Fruit fly (Drosophila melanogaster) whole organism, embryonic: ENCODE measurements around the gene CG15155.
A peak's percentile ranks its signal among the peaks of the same experiment; 100 is the strongest.

Experiments
- Atf3 ChIP-seq: fragments of 200-800 bp; sonication (Bioruptor generic); optimal IDR thresholded peaks from 3 replicates; lab custom pipeline; 2016; ENCODE audit warnings: missing biosample characterization, missing genetic modification characterization
- CG11398 ChIP-seq: fragments of 200-800 bp; sonication (Bioruptor generic); optimal IDR thresholded peaks from 2 replicates; lab custom pipeline; 2016; ENCODE audit warnings: missing biosample characterization, missing genetic modification characterization
- CG12744 ChIP-seq: fragments of 200-800 bp; sonication (Bioruptor generic); optimal IDR thresholded peaks from 2 replicates; lab custom pipeline; 2016; ENCODE audit warnings: missing biosample characterization, missing genetic modification characterization
- CG14667 ChIP-seq: fragments of 200-800 bp; sonication (Bioruptor generic); IDR thresholded peaks from 2 replicates; pipeline ENCODE4 v1.3.6; 2022; ENCODE audit warnings: missing biosample characterization, missing genetic modification characterization
- CG14965 ChIP-seq: fragments of 200-800 bp; sonication (Bioruptor generic); optimal IDR thresholded peaks from 2 replicates; lab custom pipeline; 2016; ENCODE audit warnings: missing biosample characterization, missing genetic modification characterization, borderline replicate concordance
- CG15514 ChIP-seq: fragments of 200-800 bp; sonication (Bioruptor generic); optimal IDR thresholded peaks from 3 replicates; lab custom pipeline; 2017; ENCODE audit warnings: missing biosample characterization, missing genetic modification characterization, mild to moderate bottlenecking, moderate library complexity, missing genetic modification reagents
- CG17359 ChIP-seq: fragments of 200-800 bp; sonication (Bioruptor generic); optimal IDR thresholded peaks from 3 replicates; lab custom pipeline; 2018; ENCODE audit warnings: missing biosample characterization, mild to moderate bottlenecking, missing genetic modification characterization, moderate library complexity
- CG18619 ChIP-seq: fragments of 200-800 bp; sonication (Bioruptor generic); optimal IDR thresholded peaks from 3 replicates; lab custom pipeline; 2017; ENCODE audit warnings: missing biosample characterization, mild to moderate bottlenecking, missing genetic modification characterization
- CG2712 ChIP-seq: fragments of 200-800 bp; optimal IDR thresholded peaks from 3 replicates; lab custom pipeline; 2019; ENCODE audit warnings: missing biosample characterization, mild to moderate bottlenecking, missing genetic modification characterization, moderate library complexity
- CG3995 ChIP-seq: fragments of 200-800 bp; sonication (Bioruptor generic); optimal IDR thresholded peaks from 3 replicates; lab custom pipeline; 2016; ENCODE audit warnings: missing biosample characterization, missing genetic modification characterization
- CG4360 ChIP-seq: fragments of 200-800 bp; sonication (Bioruptor generic); IDR thresholded peaks from 2 replicates; pipeline ENCODE4 v1.3.6; 2022; ENCODE audit warnings: missing biosample characterization, missing genetic modification characterization
- CG6175 ChIP-seq: fragments of 200-800 bp; sonication (Bioruptor generic); IDR thresholded peaks from 3 replicates; pipeline ENCODE4 v1.3.6; 2022; ENCODE audit warnings: missing biosample characterization, missing genetic modification characterization
- CG7271 ChIP-seq: fragments of 200-800 bp; sonication (Bioruptor generic); optimal IDR thresholded peaks from 2 replicates; lab custom pipeline; 2018; ENCODE audit warnings: missing biosample characterization, mild to moderate bottlenecking, missing genetic modification characterization, moderate library complexity
- CG8281 ChIP-seq: fragments of 200-800 bp; sonication (Bioruptor generic); optimal IDR thresholded peaks from 2 replicates; lab custom pipeline; 2018; ENCODE audit warnings: missing biosample characterization, mild to moderate bottlenecking, missing genetic modification characterization, moderate library complexity
- CG9437 ChIP-seq: fragments of 200-800 bp; sonication (Bioruptor generic); optimal IDR thresholded peaks from 2 replicates; lab custom pipeline; 2018; ENCODE audit warnings: missing biosample characterization, mild to moderate bottlenecking, missing genetic modification characterization
- CG9609 ChIP-seq: fragments of 200-800 bp; sonication (Bioruptor generic); optimal IDR thresholded peaks from 3 replicates; lab custom pipeline; 2016; ENCODE audit warnings: missing biosample characterization, missing genetic modification characterization
- CG9797 ChIP-seq: fragments of 200-800 bp; sonication (Bioruptor generic); optimal IDR thresholded peaks from 3 replicates; lab custom pipeline; 2018; ENCODE audit warnings: missing biosample characterization, mild to moderate bottlenecking, missing genetic modification characterization
- CG9817 ChIP-seq: fragments of 200-800 bp; sonication (Bioruptor generic); optimal IDR thresholded peaks from 2 replicates; lab custom pipeline; 2018; ENCODE audit warnings: missing biosample characterization, mild to moderate bottlenecking, missing genetic modification characterization, moderate library complexity
- CHES-1-like ChIP-seq: fragments of 200-800 bp; sonication (Bioruptor generic); optimal IDR thresholded peaks from 2 replicates; lab custom pipeline; 2016; ENCODE audit warnings: missing biosample characterization, missing genetic modification characterization
- Ets97D ChIP-seq: fragments of 200-800 bp; sonication (Bioruptor generic); optimal IDR thresholded peaks from 3 replicates; lab custom pipeline; 2016; ENCODE audit warnings: missing biosample characterization, missing genetic modification characterization
- H15 ChIP-seq: fragments of 200-800 bp; sonication (Bioruptor generic); IDR thresholded peaks from 3 replicates; pipeline ENCODE4 v1.3.6; 2022; ENCODE audit warnings: missing biosample characterization, missing genetic modification characterization
- HLH4C ChIP-seq: fragments of 200-800 bp; sonication (Bioruptor generic); IDR thresholded peaks from 3 replicates; pipeline ENCODE4 v1.3.6; 2022; ENCODE audit warnings: missing biosample characterization, missing genetic modification characterization; ENCODE audit not compliant: partially characterized antibody
- Hmr ChIP-seq: fragments of 200-800 bp; sonication (Bioruptor generic); optimal IDR thresholded peaks from 3 replicates; lab custom pipeline; 2017; ENCODE audit warnings: mild to moderate bottlenecking, missing biosample characterization, missing genetic modification reagents, missing genetic modification characterization
- Hr78 ChIP-seq, 2 experiments: fragments of 200-800 bp in 1 of 2; fragments of >200 bp in 1 of 2; sonication (Bioruptor generic) in 1 of 2; optimal IDR thresholded peaks; 2 replicates each; lab custom pipeline; 2017 to 2019; ENCODE audit warnings: missing biosample characterization in 2 of 2, missing genetic modification characterization in 2 of 2, mild to moderate bottlenecking in 1 of 2, moderate library complexity in 1 of 2
- Lhr ChIP-seq: fragments of 200-800 bp; sonication (Bioruptor generic); optimal IDR thresholded peaks from 3 replicates; lab custom pipeline; 2017; ENCODE audit warnings: mild to moderate bottlenecking, missing biosample characterization, missing genetic modification reagents, missing genetic modification characterization
- Lim3 ChIP-seq: fragments of 200-800 bp; sonication (Bioruptor generic); IDR thresholded peaks from 2 replicates; pipeline ENCODE4 v1.3.6; 2022; ENCODE audit warnings: missing biosample characterization, missing genetic modification characterization
- Lpt ChIP-seq: fragments of >200 bp; optimal IDR thresholded peaks from 2 replicates; lab custom pipeline; 2018; ENCODE audit warnings: missing biosample characterization, missing genetic modification characterization
- Mad ChIP-seq: fragments of 200-800 bp; sonication (Bioruptor generic); optimal IDR thresholded peaks from 2 replicates; lab custom pipeline; 2016; ENCODE audit warnings: missing biosample characterization, missing genetic modification characterization
- Mes4 ChIP-seq: fragments of 200-800 bp; sonication (Bioruptor generic); optimal IDR thresholded peaks from 2 replicates; lab custom pipeline; 2016; ENCODE audit warnings: missing biosample characterization, missing genetic modification characterization
- Oli ChIP-seq: fragments of 200-800 bp; sonication (Bioruptor generic); optimal IDR thresholded peaks from 2 replicates; lab custom pipeline; 2018; ENCODE audit warnings: missing biosample characterization, mild to moderate bottlenecking, missing genetic modification characterization, moderate library complexity
- Optix ChIP-seq: fragments of 200-800 bp; sonication (Bioruptor generic); IDR thresholded peaks from 3 replicates; pipeline ENCODE4 v1.3.6; 2022; ENCODE audit warnings: missing biosample characterization, missing genetic modification characterization
- Ptx1 ChIP-seq: fragments of 200-800 bp; sonication (Bioruptor generic); IDR thresholded peaks from 2 replicates; pipeline ENCODE4 v1.3.6; 2022; ENCODE audit warnings: missing biosample characterization, missing genetic modification characterization
- Rfx ChIP-seq: fragments of 200-800 bp; sonication (Bioruptor generic); IDR thresholded peaks from 2 replicates; pipeline ENCODE4 v1.3.6; 2022; ENCODE audit warnings: missing biosample characterization, missing genetic modification characterization
- aop ChIP-seq: fragments of 200-800 bp; sonication (Bioruptor generic); IDR thresholded peaks from 2 replicates; pipeline ENCODE4 v1.3.6; 2022; ENCODE audit warnings: missing biosample characterization, missing genetic modification characterization
- bbx ChIP-seq: fragments of 200-800 bp; sonication (Bioruptor generic); IDR thresholded peaks from 2 replicates; pipeline ENCODE4 v1.3.6; 2022; ENCODE audit warnings: missing biosample characterization, missing genetic modification characterization; ENCODE audit not compliant: partially characterized antibody
- en ChIP-seq: fragments of 200-800 bp; sonication (Bioruptor generic); optimal IDR thresholded peaks from 2 replicates; lab custom pipeline; 2016; ENCODE audit warnings: missing biosample characterization, missing genetic modification characterization
- fd102C ChIP-seq: fragments of 200-800 bp; sonication (Bioruptor generic); optimal IDR thresholded peaks from 2 replicates; lab custom pipeline; 2018; ENCODE audit warnings: missing biosample characterization, mild to moderate bottlenecking, missing genetic modification characterization, moderate library complexity
- fd3F ChIP-seq: fragments of 200-800 bp; sonication (Bioruptor generic); optimal IDR thresholded peaks from 2 replicates; lab custom pipeline; 2018; ENCODE audit warnings: missing biosample characterization, mild to moderate bottlenecking, missing genetic modification characterization, moderate library complexity
- gsb ChIP-seq: fragments of 200-800 bp; sonication (Bioruptor generic); IDR thresholded peaks from 2 replicates; pipeline ENCODE4 v1.3.6; 2022; ENCODE audit warnings: missing biosample characterization, missing genetic modification characterization
- h ChIP-seq: fragments of >200 bp; optimal IDR thresholded peaks from 2 replicates; lab custom pipeline; 2017
- insv ChIP-seq, 2 experiments: fragments of 200-800 bp; sonication (Bioruptor generic); optimal IDR thresholded peaks; 3 replicates each; lab custom pipeline; 2016 to 2018; ENCODE audit warnings: missing biosample characterization in 2 of 2, missing genetic modification characterization in 2 of 2
- jumu ChIP-seq: fragments of 200-800 bp; sonication (Bioruptor generic); optimal IDR thresholded peaks from 3 replicates; lab custom pipeline; 2016; ENCODE audit warnings: missing biosample characterization, missing genetic modification characterization
- kah ChIP-seq: fragments of 200-800 bp; sonication (Bioruptor generic); optimal IDR thresholded peaks from 2 replicates; lab custom pipeline; 2018; ENCODE audit warnings: missing biosample characterization, mild to moderate bottlenecking, missing genetic modification characterization
- ken ChIP-seq: fragments of 200-800 bp; sonication (Bioruptor generic); IDR thresholded peaks from 3 replicates; pipeline ENCODE4 v1.3.6; 2022; ENCODE audit warnings: missing biosample characterization, missing genetic modification characterization
- klu ChIP-seq: fragments of 200-800 bp; sonication (Bioruptor generic); IDR thresholded peaks from 2 replicates; pipeline ENCODE4 v1.3.6; 2022; ENCODE audit warnings: missing biosample characterization, missing genetic modification characterization
- pita ChIP-seq: fragments of 200-800 bp; sonication (Bioruptor generic); optimal IDR thresholded peaks from 2 replicates; lab custom pipeline; 2017; ENCODE audit warnings: missing biosample characterization, mild to moderate bottlenecking, missing genetic modification characterization
- pzg ChIP-seq: fragments of 200-800 bp; sonication (Bioruptor generic); optimal IDR thresholded peaks from 3 replicates; lab custom pipeline; 2018; ENCODE audit warnings: missing biosample characterization, mild to moderate bottlenecking, missing genetic modification characterization, moderate library complexity
- salm ChIP-seq: fragments of 200-800 bp; sonication (Bioruptor generic); optimal IDR thresholded peaks from 2 replicates; lab custom pipeline; 2018; ENCODE audit warnings: missing biosample characterization, mild to moderate bottlenecking, missing genetic modification characterization
- stwl ChIP-seq: fragments of 200-800 bp; sonication (Bioruptor generic); optimal IDR thresholded peaks from 3 replicates; lab custom pipeline; 2018; ENCODE audit warnings: missing biosample characterization, mild to moderate bottlenecking, missing genetic modification characterization, moderate library complexity
- tgo ChIP-seq: fragments of 200-800 bp; sonication (Bioruptor generic); IDR thresholded peaks from 3 replicates; pipeline ENCODE4 v1.3.6; 2022; ENCODE audit warnings: missing biosample characterization, missing genetic modification characterization
- zfh1 ChIP-seq: fragments of 200-800 bp; sonication (Bioruptor generic); IDR thresholded peaks from 3 replicates; pipeline ENCODE4 v1.3.6; 2022; ENCODE audit warnings: missing biosample characterization, missing genetic modification characterization

The CG15155 gene

DNA sequence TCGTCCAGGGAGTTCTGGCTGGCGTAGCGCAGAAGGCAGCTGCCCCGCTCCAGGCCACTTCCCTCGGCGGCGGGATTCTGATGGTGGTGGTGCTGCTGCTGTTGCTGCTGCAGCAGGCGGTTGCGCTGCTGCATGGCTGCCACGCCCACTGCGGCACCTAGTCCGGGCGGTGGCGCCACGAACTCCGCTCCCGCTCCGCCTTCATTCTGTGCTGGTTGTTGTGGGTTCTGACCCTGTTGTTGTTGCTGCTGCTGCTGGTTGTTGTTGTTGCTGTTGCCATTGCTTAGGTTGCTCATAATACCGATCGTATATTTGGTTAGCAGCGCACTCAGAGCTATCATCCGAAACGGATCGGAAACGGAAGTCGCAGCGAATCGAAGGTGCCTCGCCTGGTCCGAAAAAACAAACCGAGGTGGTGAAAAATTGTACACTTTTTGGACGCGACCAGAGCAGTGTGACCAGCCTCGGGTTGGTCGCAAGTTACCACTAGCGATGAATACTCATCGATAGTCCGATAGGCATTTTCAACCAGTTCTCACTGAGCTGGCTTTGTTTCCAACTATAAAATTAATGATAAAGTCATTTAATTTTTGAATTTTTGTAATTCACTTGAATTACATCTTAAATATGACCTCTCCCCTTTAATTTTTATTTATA lies 16.9 kb upstream of the CG15155 start, which contains the start of gene kel (continued):
- no peak for TF ChIP-seq Oli
- TF ChIP-seq HLH4C (GFP tag; lab: Robert Waterston, UW): peak; percentile 78
- TF ChIP-seq CG9817 (tag; lab: Kevin White, UChicago): no peak
- TF ChIP-seq CG6175 (GFP tag; lab: Robert Waterston, UW): no peak
- TF ChIP-seq ken: no peak
- TF ChIP-seq zfh1 (GFP tag; lab: Robert Waterston, UW): peak; percentile 63
- no peak for TF ChIP-seq CG14667 (GFP tag; lab: Robert Waterston, UW)
- TF ChIP-seq Mad (GFP tag; lab: Kevin White, UChicago): peak; percentile 15
- peak; percentile 25 for TF ChIP-seq CG11398 (GFP tag; lab: Kevin White, UChicago)
- TF ChIP-seq CG9437 (GFP tag; lab: Kevin White, UChicago): no peak
- TF ChIP-seq pita: no peak
- no peak for TF ChIP-seq fd3F (GFP tag; lab: Kevin White, UChicago)
- peak; percentile 34 for TF ChIP-seq CG17359
- TF ChIP-seq aop (GFP tag; lab: Robert Waterston, UW): no peak; the same call in 1 of the 2 replicates
- no peak for TF ChIP-seq Atf3 (GFP tag; lab: Kevin White, UChicago)
- no peak for TF ChIP-seq Lpt (GFP tag; lab: Kevin White, UChicago)
- peak; percentile 88 for TF ChIP-seq CG7271 (tag; lab: Kevin White, UChicago)
- peak; percentile 19 for TF ChIP-seq jumu (GFP tag; lab: Kevin White, UChicago)
- TF ChIP-seq CG8281 (tag; lab: Kevin White, UChicago): no peak
- TF ChIP-seq Rfx: peak; percentile 61
- no peak for TF ChIP-seq en (GFP tag; lab: Kevin White, UChicago)
- TF ChIP-seq CG9797 (GFP tag; lab: Kevin White, UChicago): peak; percentile 90
- TF ChIP-seq Ets97D (GFP tag; lab: Kevin White, UChicago): peak; percentile 93
- TF ChIP-seq CG12744 (GFP tag; lab: Kevin White, UChicago): no peak
- TF ChIP-seq h (lab: Kevin White, UChicago): no peak
- peak; percentile 95 for TF ChIP-seq CG4360 (GFP tag; lab: Robert Waterston, UW)
- TF ChIP-seq fd102C (GFP tag; lab: Kevin White, UChicago): no peak
- no peak for TF ChIP-seq CG18619 (GFP tag; lab: Kevin White, UChicago)
- peak; percentile 70 for TF ChIP-seq Lhr
- peak; percentile 82 for TF ChIP-seq Hmr
- no peak for TF ChIP-seq Ptx1 (GFP tag; lab: Robert Waterston, UW)
- peak; percentile 5 for TF ChIP-seq Mes4 (GFP tag; lab: Kevin White, UChicago)
- TF ChIP-seq Hr78 (GFP tag; optimal IDR thresholded peaks at IDR 0.05; lab: Kevin White, UChicago): no peak
- peak; percentile 36 for TF ChIP-seq kah (GFP tag; lab: Kevin White, UChicago)
- TF ChIP-seq klu (GFP tag; lab: Robert Waterston, UW): no peak
- peak; percentile 49 for TF ChIP-seq CG3995
- TF ChIP-seq Lim3: no peak
- TF ChIP-seq tgo (GFP tag; lab: Robert Waterston, UW): no peak
- no peak for TF ChIP-seq CG9609 (GFP tag; lab: Kevin White, UChicago)
- no peak for TF ChIP-seq gsb
- TF ChIP-seq CG2712 (tag; lab: Kevin White, UChicago): peak; percentile 57
- TF ChIP-seq H15 (GFP tag; lab: Robert Waterston, UW): no peak
- no peak for TF ChIP-seq salm (tag; lab: Kevin White, UChicago)
- no peak for TF ChIP-seq insv (GFP tag; optimal IDR thresholded peaks at IDR 0.05; lab: Kevin White, UChicago)
- peak; percentile 51 for TF ChIP-seq CHES-1-like
- TF ChIP-seq stwl: peak; percentile 99
- TF ChIP-seq Optix (GFP tag; lab: Robert Waterston, UW): no peak
- TF ChIP-seq pzg: peak; percentile 86
- TF ChIP-seq CG14965 (GFP tag; lab: Kevin White, UChicago): no peak
- peak; percentile 87 for TF ChIP-seq bbx
- peak; percentile 90 for TF ChIP-seq CG15514 (GFP tag; lab: Kevin White, UChicago)
